Fruit fly (Drosophila melanogaster): Measurements from ENCODE around the gene CG4213.

CG4213 gene

dm6 chr2L:425491-425890 is 23.5 kb upstream of the CG4213 start (continued):
- TF ChIP-seq CG12769 (tag; optimal IDR thresholded peaks at IDR 0.05) (peak; percentile 68), dmrt11E (tag; optimal IDR thresholded peaks at IDR 0.05) (no peak), CG1233 (GFP tag; optimal IDR thresholded peaks at IDR 0.05) (no peak), NK7.1 (GFP tag; optimal IDR thresholded peaks at IDR 0.05) (no peak), stwl (tag; optimal IDR thresholded peaks at IDR 0.05) (no peak), Hmr (GFP tag; optimal IDR thresholded peaks at IDR 0.05) (peak; percentile 52), CG3163 (GFP tag; optimal IDR thresholded peaks at IDR 0.05) (no peak), ATbp (GFP tag; optimal IDR thresholded peaks at IDR 0.05) (peak; percentile 60), Sox100B (GFP tag; optimal IDR thresholded peaks at IDR 0.05) (no peak), CG6254 (GFP tag; optimal IDR thresholded peaks at IDR 0.05) (no peak), dan (GFP tag; IDR thresholded peaks at IDR 0.05) (no peak), Dad (GFP tag; optimal IDR thresholded peaks at IDR 0.05) (no peak), sr (GFP tag; IDR thresholded peaks at IDR 0.05) (no peak), CG1529 (GFP tag; optimal IDR thresholded peaks at IDR 0.05) (no peak), caup (GFP tag; optimal IDR thresholded peaks at IDR 0.05; ENCODE audit: severe bottlenecking) (peak; percentile 15), Sin3A (optimal IDR thresholded peaks at IDR 0.05) (no peak), phol (tag; optimal IDR thresholded peaks at IDR 0.05) (no peak), zfh2 (GFP tag; optimal IDR thresholded peaks at IDR 0.05) (no peak), CG6683 (GFP tag; optimal IDR thresholded peaks at IDR 0.05) (no peak), ham (GFP tag; IDR thresholded peaks at IDR 0.05) (no peak), Pdp1 (GFP tag; optimal IDR thresholded peaks at IDR 0.05) (no peak), trem (tag; optimal IDR thresholded peaks at IDR 0.05) (no peak), CG15601 (tag; optimal IDR thresholded peaks at IDR 0.05) (peak; percentile 12), Elba2 (GFP tag; optimal IDR thresholded peaks at IDR 0.05) (no peak), CG7372 (GFP tag; IDR thresholded peaks at IDR 0.05) (no peak), so (GFP tag; IDR thresholded peaks at IDR 0.05) (no peak), croc (GFP tag; conservative IDR thresholded peaks at IDR 0.05) (no peak), dpn (GFP tag; optimal IDR thresholded peaks at IDR 0.05) (no peak), sim (GFP tag; IDR thresholded peaks at IDR 0.05) (no peak), CG10209 (GFP tag; optimal IDR thresholded peaks at IDR 0.05) (peak; percentile 1), Lim3 (GFP tag; IDR thresholded peaks at IDR 0.05) (no peak), jigr1 (GFP tag; IDR thresholded peaks at IDR 0.05) (no peak), CG18262 (tag; optimal IDR thresholded peaks at IDR 0.05) (no peak), repo (GFP tag; optimal IDR thresholded peaks at IDR 0.05) (no peak), yki (optimal IDR thresholded peaks at IDR 0.05) (no peak), Vsx1 (GFP tag; optimal IDR thresholded peaks at IDR 0.05) (no peak), Chrac-16 (GFP tag; optimal IDR thresholded peaks at IDR 0.05) (no peak), CG31388 (GFP tag; optimal IDR thresholded peaks at IDR 0.05) (no peak), chm (GFP tag; IDR thresholded peaks at IDR 0.05) (no peak), Nf-YA (GFP tag; IDR thresholded peaks at IDR 0.05) (no peak), CG11247 (GFP tag; IDR thresholded peaks at IDR 0.05) (no peak), her (GFP tag; optimal IDR thresholded peaks at IDR 0.05) (no peak), unpg (GFP tag; optimal IDR thresholded peaks at IDR 0.05) (peak; percentile 3), CG2678 (tag; optimal IDR thresholded peaks at IDR 0.05) (peak; percentile 43), CG13123 (GFP tag; optimal IDR thresholded peaks at IDR 0.05) (no peak), nerfin-1 (tag; optimal IDR thresholded peaks at IDR 0.05) (no peak), toy (GFP tag; IDR thresholded peaks at IDR 0.05) (no peak), mld (GFP tag; IDR thresholded peaks at IDR 0.05; ENCODE audit: partially characterized antibody) (no peak), CG9817 (tag; optimal IDR thresholded peaks at IDR 0.05) (no peak), Gsc (GFP tag; IDR thresholded peaks at IDR 0.05) (no peak), CG12104 (GFP tag; optimal IDR thresholded peaks at IDR 0.05) (no peak), disco-r (GFP tag; optimal IDR thresholded peaks at IDR 0.05) (no peak), CG15011 (GFP tag; optimal IDR thresholded peaks at IDR 0.05) (no peak)

All from whole organism, embryonic.